Worm (Caenorhabditis elegans) whole organism, L1 larva: ENCODE measurements around the gene spp-22.

Experiments
- aha-1 ChIP-seq: fragments of 150-350 bp; optimal IDR thresholded peaks from 2 replicates; lab custom pipeline; 2014; ENCODE audit warnings: missing biosample characterization, missing genetic modification characterization
- blmp-1 ChIP-seq: fragments of 150-350 bp; optimal IDR thresholded peaks from 2 replicates; lab custom pipeline; 2014; ENCODE audit warnings: missing biosample characterization, missing genetic modification characterization
- efl-1 ChIP-seq, 4 experiments: fragments of 150-350 bp; optimal IDR thresholded peaks in 3 of 4; peaks in 1 of 4; 1 replicate in 1 of 4; 2 replicates in 3 of 4; lab custom pipeline; 2014; ENCODE audit warnings: missing biosample characterization in 2 of 4, missing genetic modification characterization in 2 of 4, missing genetic modification reagents in 2 of 4
- fkh-10 ChIP-seq: sonication (generic microtip); optimal IDR thresholded peaks from 2 replicates; lab custom pipeline; 2017; ENCODE audit warnings: missing biosample characterization, missing genetic modification reagents, missing genetic modification characterization
- hlh-4 ChIP-seq: sonication (generic microtip); optimal IDR thresholded peaks from 2 replicates; lab custom pipeline; 2016; ENCODE audit warnings: mild to moderate bottlenecking, missing genetic modification characterization, missing compliant biosample characterization
- mab-9 ChIP-seq: fragments of 200-800 bp; sonication (Bioruptor generic); IDR thresholded peaks from 2 replicates; pipeline ENCODE4 v1.3.6; 2022; ENCODE audit warnings: missing genetic modification reagents, missing genetic modification characterization, missing compliant biosample characterization
- nhr-28 ChIP-seq: fragments of 150-350 bp; optimal IDR thresholded peaks from 2 replicates; lab custom pipeline; 2014; ENCODE audit warnings: missing biosample characterization, missing genetic modification characterization
- rnt-1 ChIP-seq: sonication (generic microtip); optimal IDR thresholded peaks from 2 replicates; lab custom pipeline; 2016; ENCODE audit warnings: mild to moderate bottlenecking, missing genetic modification characterization, moderate library complexity, missing compliant biosample characterization
- snpc-4 ChIP-seq: fragments of 150-350 bp; optimal IDR thresholded peaks from 2 replicates; lab custom pipeline; 2014; ENCODE audit warnings: missing biosample characterization, missing genetic modification characterization
- sox-4 ChIP-seq: sonication (generic microtip); optimal IDR thresholded peaks from 2 replicates; lab custom pipeline; 2016; ENCODE audit warnings: missing genetic modification characterization, missing compliant biosample characterization
- tbx-2 ChIP-seq: sonication (generic microtip); optimal IDR thresholded peaks from 2 replicates; lab custom pipeline; 2016; ENCODE audit warnings: missing genetic modification characterization, missing compliant biosample characterization
- unc-130 ChIP-seq: fragments of 150-350 bp; optimal IDR thresholded peaks from 2 replicates; lab custom pipeline; 2017; ENCODE audit warnings: missing biosample characterization, missing genetic modification characterization, inconsistent platforms

DNA sequence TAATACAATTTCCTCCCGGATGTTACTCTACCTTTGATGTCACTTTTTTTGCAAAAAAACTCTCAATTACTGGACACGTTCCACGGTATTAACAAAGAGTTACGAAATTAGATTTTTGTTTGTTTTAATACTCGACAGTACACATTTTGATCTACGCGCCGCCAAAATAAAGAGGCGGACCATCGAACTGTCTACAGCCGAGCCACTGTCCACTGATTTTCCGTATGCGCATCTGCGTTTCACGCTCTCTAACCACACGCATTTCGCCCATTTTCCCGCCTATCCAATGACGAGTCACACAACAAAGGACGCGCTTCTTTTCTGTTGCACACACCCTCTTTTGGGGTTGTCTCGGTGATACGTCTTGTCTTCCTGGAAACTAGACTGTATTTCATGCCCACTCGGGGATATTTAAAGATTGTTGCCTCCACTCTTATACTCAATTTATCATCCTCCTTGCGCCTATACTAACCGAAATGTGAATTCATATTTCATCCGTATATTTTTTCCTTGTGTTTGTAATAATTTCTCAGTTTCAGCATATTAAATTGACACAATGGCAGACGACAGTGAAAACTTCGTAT is 11.6 kb upstream of the spp-22 start, which contains the start of gene C55B6.1:
- TF ChIP-seq blmp-1, result no peak
- no peak for TF ChIP-seq sox-4
- TF ChIP-seq hlh-4 (tag; lab: Kevin White, UChicago), result no peak
- no peak for TF ChIP-seq aha-1 (tag; lab: Kevin White, UChicago)
- no peak for TF ChIP-seq mab-9 (GFP tag; lab: Robert Waterston, UW)
- TF ChIP-seq nhr-28 (tag; lab: Kevin White, UChicago), result no peak
- no peak for TF ChIP-seq snpc-4 (tag; lab: Kevin White, UChicago)
- TF ChIP-seq fkh-10, result no peak
- no peak for TF ChIP-seq rnt-1 (tag; lab: Kevin White, UChicago)
- TF ChIP-seq tbx-2 (tag; lab: Kevin White, UChicago), result no peak
- TF ChIP-seq efl-1 (optimal IDR thresholded peaks at IDR 0.05; lab: Kevin White, UChicago), result no peak
- no peak for TF ChIP-seq efl-1 (GFP tag; optimal IDR thresholded peaks at IDR 0.05 in 1 of 2; lab: Kevin White, UChicago)
- no peak for TF ChIP-seq unc-130 (tag; lab: Kevin White, UChicago)
